Fruit fly (Drosophila melanogaster): ENCODE data around the gene TfIIA-L.

The TfIIA-L gene

DNA sequence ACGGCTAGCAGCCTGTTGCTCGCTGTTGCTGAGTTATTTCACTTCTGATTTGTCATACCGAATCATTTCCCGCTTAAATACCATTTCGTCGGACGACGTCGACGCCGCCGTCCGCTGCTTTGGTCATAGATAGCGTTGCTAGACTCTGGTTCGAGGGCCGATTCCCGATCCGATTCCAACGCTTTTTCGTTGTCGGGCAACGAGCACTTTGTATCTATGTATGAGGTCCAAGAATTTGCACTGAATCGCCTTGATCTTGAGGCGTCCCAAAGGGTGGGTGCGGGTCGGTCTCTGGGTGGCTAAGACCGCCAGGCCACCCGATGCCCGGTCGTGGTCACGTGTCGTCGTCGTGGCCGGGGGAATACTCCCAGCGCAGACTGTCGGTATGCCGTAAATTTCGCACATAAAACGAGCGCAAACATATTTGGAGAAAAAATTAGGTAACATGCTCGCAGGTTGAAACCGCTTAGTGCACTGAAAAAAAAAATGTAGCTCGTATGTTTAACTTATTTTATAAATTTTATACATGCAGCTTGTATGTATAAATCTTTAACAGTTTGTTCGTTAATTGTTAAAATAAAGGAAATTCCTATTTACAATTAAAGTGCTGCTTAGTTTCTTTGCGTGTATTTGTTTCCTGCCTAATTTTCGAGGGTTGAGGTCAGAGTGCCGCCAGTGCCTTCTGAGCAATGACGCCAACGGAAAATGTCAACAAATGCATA is 41.4 kb downstream of the TfIIA-L start, which contains the start of gene CG3348 (continued):
- peak; percentile 43 for TF ChIP-seq fu2 (GFP tag; optimal IDR thresholded peaks at IDR 0.05)
- TF ChIP-seq CG10543 (GFP tag; optimal IDR thresholded peaks at IDR 0.05), result peak; percentile 12
- TF ChIP-seq Ravus (GFP tag; IDR thresholded peaks at IDR 0.05), result peak; percentile 50
- peak; percentile 65; the same call in 2 of the 3 replicates for TF ChIP-seq ci (GFP tag; IDR thresholded peaks at IDR 0.05)
- TF ChIP-seq D (optimal IDR thresholded peaks at IDR 0.05), result no peak
- peak; percentile 33 for TF ChIP-seq D (GFP tag; optimal IDR thresholded peaks at IDR 0.05)
- TF ChIP-seq trh (GFP tag; optimal IDR thresholded peaks at IDR 0.05), result no peak
- no peak for TF ChIP-seq Hr39 (optimal IDR thresholded peaks at IDR 0.05)
- peak; percentile 82 for TF ChIP-seq CG13624 (GFP tag; optimal IDR thresholded peaks at IDR 0.05)
- TF ChIP-seq stwl (tag; optimal IDR thresholded peaks at IDR 0.05), result no peak
- TF ChIP-seq Fer3 (tag; optimal IDR thresholded peaks at IDR 0.05), result peak; percentile 89
- TF ChIP-seq Mes4 (GFP tag; optimal IDR thresholded peaks at IDR 0.05), result no peak
- no peak for TF ChIP-seq Dip2 (GFP tag; IDR thresholded peaks at IDR 0.05)
- TF ChIP-seq cg (GFP tag; optimal IDR thresholded peaks at IDR 0.05), result no peak
- TF ChIP-seq sd (tag; optimal IDR thresholded peaks at IDR 0.05), result peak; percentile 50
- TF ChIP-seq CG13775 (GFP tag; optimal IDR thresholded peaks at IDR 0.05), result peak; percentile 73
- TF ChIP-seq Usf (GFP tag; optimal IDR thresholded peaks at IDR 0.05), result peak; percentile 81
- TF ChIP-seq CG16813 (GFP tag; IDR thresholded peaks at IDR 0.05; ENCODE audit: partially characterized antibody), result no peak
- TF ChIP-seq CG34376 (GFP tag; optimal IDR thresholded peaks at IDR 0.05), result no peak
- peak; percentile 39; the same call in 2 of the 3 replicates for TF ChIP-seq croc (GFP tag; conservative IDR thresholded peaks at IDR 0.05)
- TF ChIP-seq chinmo (GFP tag; IDR thresholded peaks at IDR 0.05; ENCODE audit: partially characterized antibody), result no peak
- TF ChIP-seq tap (tag; optimal IDR thresholded peaks at IDR 0.05), result peak; percentile 48
- no peak for TF ChIP-seq Jarid2 (GFP tag; optimal IDR thresholded peaks at IDR 0.05)
- peak; percentile 42; the same call in 1 of the 2 replicates for TF ChIP-seq Nf-YA (GFP tag; IDR thresholded peaks at IDR 0.05)
- TF ChIP-seq CG8290 (GFP tag; optimal IDR thresholded peaks at IDR 0.05), result no peak
- no peak for TF ChIP-seq CG8290 (tag; optimal IDR thresholded peaks at IDR 0.05)
- peak; percentile 20 for TF ChIP-seq CG15601 (tag; optimal IDR thresholded peaks at IDR 0.05)
- peak; percentile 53 for TF ChIP-seq CG10267 (tag; optimal IDR thresholded peaks at IDR 0.05)
- TF ChIP-seq CG17328 (GFP tag; IDR thresholded peaks at IDR 0.05), result peak; percentile 71
- peak; percentile 60; the same call in 1 of the 2 replicates for TF ChIP-seq chm (GFP tag; IDR thresholded peaks at IDR 0.05)
- TF ChIP-seq lilli (GFP tag; optimal IDR thresholded peaks at IDR 0.05), result peak; percentile 78
- peak; percentile 67 for TF ChIP-seq phol (tag; optimal IDR thresholded peaks at IDR 0.05)
- peak; percentile 4 for TF ChIP-seq chn (GFP tag; optimal IDR thresholded peaks at IDR 0.05)
- no peak for TF ChIP-seq Sry-β (GFP tag; optimal IDR thresholded peaks at IDR 0.05)
- no peak for TF ChIP-seq Lhr (GFP tag; optimal IDR thresholded peaks at IDR 0.05)
- TF ChIP-seq pb (GFP tag; optimal IDR thresholded peaks at IDR 0.05), result no peak
- TF ChIP-seq Sox102F (GFP tag; optimal IDR thresholded peaks at IDR 0.05), result peak; percentile 73
- no peak for TF ChIP-seq sna (GFP tag; IDR thresholded peaks at IDR 0.05; ENCODE audit: partially characterized antibody)
- TF ChIP-seq Rfx (GFP tag; IDR thresholded peaks at IDR 0.05), result peak; percentile 87
- TF ChIP-seq ken (GFP tag; IDR thresholded peaks at IDR 0.05), result no peak
- TF ChIP-seq CG12155 (GFP tag; optimal IDR thresholded peaks at IDR 0.05), result peak; percentile 73
- TF ChIP-seq CG11723 (GFP tag; optimal IDR thresholded peaks at IDR 0.05), result peak; percentile 35
- peak; percentile 61 for TF ChIP-seq Asciz (GFP tag; optimal IDR thresholded peaks at IDR 0.05)
- no peak for TF ChIP-seq kay (GFP tag; optimal IDR thresholded peaks at IDR 0.05)
- TF ChIP-seq cad (GFP tag; optimal IDR thresholded peaks at IDR 0.05), result no peak
- no peak for TF ChIP-seq B-H1 (GFP tag; IDR thresholded peaks at IDR 0.05)
- peak in 1 of 2 experiments; percentile 69 for TF ChIP-seq bsh (GFP tag; optimal IDR thresholded peaks at IDR 0.05)
- TF ChIP-seq MTF-1 (GFP tag; optimal IDR thresholded peaks at IDR 0.05; ENCODE audit: borderline replicate concordance), result no peak
- no peak for TF ChIP-seq grn (GFP tag; optimal IDR thresholded peaks at IDR 0.05)
- peak; percentile 8 for TF ChIP-seq jumu (GFP tag; optimal IDR thresholded peaks at IDR 0.05)

Data from whole organism, embryonic.